Worm (Caenorhabditis elegans) whole organism, young adult: ENCODE data around the gene Y116A8C.44.

ENCODE experiments used
- Y79H2A.3 ChIP-seq: fragments of 200-800 bp; sonication (Bioruptor generic); conservative IDR thresholded peaks from 2 replicates; pipeline ENCODE4 v1.3.6; 2022; ENCODE audit warnings: missing genetic modification reagents, missing genetic modification characterization, missing compliant biosample characterization
- atf-7 ChIP-seq: sonication (generic microtip); optimal IDR thresholded peaks from 2 replicates; lab custom pipeline; 2017; ENCODE audit warnings: mild to moderate bottlenecking, missing genetic modification characterization, missing compliant biosample characterization
- madf-6 ChIP-seq: fragments of 200-800 bp; sonication (Bioruptor generic); IDR thresholded peaks from 2 replicates; pipeline ENCODE4 v1.3.6; 2022; ENCODE audit warnings: missing genetic modification reagents, missing genetic modification characterization, missing compliant biosample characterization
- mcd-1 ChIP-seq: fragments of 200-800 bp; sonication (Bioruptor generic); IDR thresholded peaks from 2 replicates; pipeline ENCODE4 v1.3.6; 2022; ENCODE audit warnings: missing genetic modification reagents, missing genetic modification characterization, missing compliant biosample characterization
- pha-4 ChIP-seq: fragments of 150-350 bp; sonication (generic microtip); optimal IDR thresholded peaks from 2 replicates; lab custom pipeline; 2014; ENCODE audit warnings: missing biosample characterization, missing genetic modification reagents, missing genetic modification characterization
- repo-1 ChIP-seq: sonication (generic microtip); optimal IDR thresholded peaks from 2 replicates; lab custom pipeline; 2017; ENCODE audit warnings: mild to moderate bottlenecking, missing genetic modification characterization, missing compliant biosample characterization
- snpc-4 ChIP-seq, 5 experiments: fragments of 150-350 bp in 1 of 5; sonication (generic microtip) in 4 of 5; optimal IDR thresholded peaks; 2 replicates each; lab custom pipeline; 2014 to 2018; ENCODE audit warnings: missing genetic modification characterization in 5 of 5, missing biosample characterization in 3 of 5, antibody characterized with exemption in 2 of 5, mild to moderate bottlenecking in 2 of 5, missing compliant biosample characterization in 2 of 5, missing genotype in 2 of 5, moderate library complexity in 2 of 5, missing genetic modification reagents in 1 of 5

DNA sequence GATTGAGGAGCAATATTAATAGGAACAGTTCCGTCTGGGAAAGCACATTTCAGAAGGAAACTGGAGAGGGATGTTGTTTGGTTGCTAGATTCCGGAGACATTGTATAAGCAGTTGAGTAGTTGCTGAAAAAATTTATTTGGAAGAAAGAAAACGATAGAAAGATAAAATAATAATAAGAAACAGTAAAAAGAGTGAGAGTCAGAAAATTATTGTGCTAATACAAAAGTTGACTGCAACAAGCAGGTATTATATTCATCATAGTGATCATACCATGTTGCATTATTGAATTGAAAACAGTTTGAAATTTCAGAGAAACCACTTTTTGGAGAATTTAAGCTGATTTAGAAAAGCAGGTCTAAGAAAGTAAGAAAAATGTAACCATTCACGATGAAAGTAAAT is 18.4 kb downstream of the Y116A8C.44 start, which contains the start of gene Y116A8C.19:
- TF ChIP-seq repo-1 (tag; lab: Kevin White, UChicago) (no peak), snpc-4 (GFP tag; optimal IDR thresholded peaks at IDR 0.05; lab: Kevin White, UChicago) (no peak), snpc-4 (tag; optimal IDR thresholded peaks at IDR 0.05; lab: Kevin White, UChicago) (no peak), pha-4 (tag; lab: Kevin White, UChicago) (no peak), atf-7 (no peak), Y79H2A.3 (GFP tag; lab: Robert Waterston, UW) (no peak), madf-6 (GFP tag; lab: Robert Waterston, UW) (no peak), mcd-1 (GFP tag; lab: Robert Waterston, UW) (no peak)
